Worm (Caenorhabditis elegans) whole organism, young adult: ENCODE data around the gene sra-9.
A peak's percentile ranks its signal among the peaks of the same experiment; 100 is the strongest.

Source experiments
- B0019.2 ChIP-seq: fragments of 200-800 bp; sonication (Bioruptor generic); conservative IDR thresholded peaks from 2 replicates; pipeline ENCODE4 v1.3.6; 2022; ENCODE audit warnings: missing genetic modification reagents, missing genetic modification characterization, missing compliant biosample characterization
- B0261.1 ChIP-seq: sonication (generic microtip); optimal IDR thresholded peaks from 2 replicates; lab custom pipeline; 2016; ENCODE audit warnings: mild to moderate bottlenecking, missing genetic modification characterization, moderate library complexity, missing compliant biosample characterization
- C06A6.2 ChIP-seq: fragments of 200-800 bp; sonication (Bioruptor generic); conservative IDR thresholded peaks from 2 replicates; pipeline ENCODE4 v1.3.6; 2022; ENCODE audit warnings: missing genetic modification characterization, missing compliant biosample characterization
- C17E4.6 ChIP-seq: fragments of 200-800 bp; sonication (Bioruptor generic); IDR thresholded peaks from 2 replicates; pipeline ENCODE4 v1.3.6; 2022; ENCODE audit warnings: missing genetic modification reagents, missing genetic modification characterization, missing compliant biosample characterization
- D2030.7 ChIP-seq: fragments of 200-800 bp; sonication (Bioruptor generic); IDR thresholded peaks from 2 replicates; pipeline ENCODE4 v1.3.6; 2022; ENCODE audit warnings: missing genetic modification reagents, missing genetic modification characterization, missing compliant biosample characterization
- F23B12.7 ChIP-seq: sonication (generic microtip); optimal IDR thresholded peaks from 2 replicates; lab custom pipeline; 2017; ENCODE audit warnings: missing genetic modification characterization, mild to moderate bottlenecking, missing compliant biosample characterization, antibody characterized with exemption, moderate library complexity; ENCODE audit not compliant: insufficient read depth
- F37B4.10 ChIP-seq: fragments of 200-800 bp; sonication (Bioruptor generic); IDR thresholded peaks from 2 replicates; pipeline ENCODE4 v1.3.6; 2022; ENCODE audit warnings: missing genetic modification characterization, missing compliant biosample characterization
- F52B5.7 ChIP-seq: sonication (generic microtip); optimal IDR thresholded peaks from 2 replicates; lab custom pipeline; 2016; ENCODE audit warnings: mild to moderate bottlenecking, missing genetic modification characterization, missing compliant biosample characterization
- F55B11.4 ChIP-seq: sonication (generic microtip); optimal IDR thresholded peaks from 2 replicates; lab custom pipeline; 2016; ENCODE audit warnings: missing compliant biosample characterization, missing genetic modification characterization, borderline replicate concordance; ENCODE audit not compliant: insufficient read depth
- F57A8.1 ChIP-seq: fragments of 200-800 bp; sonication (Bioruptor generic); optimal IDR thresholded peaks from 2 replicates; lab custom pipeline; 2018; ENCODE audit warnings: mild to moderate bottlenecking, missing genetic modification characterization, moderate library complexity, missing compliant biosample characterization
- F57C9.4 ChIP-seq: sonication (generic microtip); optimal IDR thresholded peaks from 2 replicates; lab custom pipeline; 2017; ENCODE audit warnings: mild to moderate bottlenecking, missing genetic modification characterization, missing compliant biosample characterization
- K11D2.4 ChIP-seq: fragments of 200-800 bp; sonication (Bioruptor generic); IDR thresholded peaks from 2 replicates; pipeline ENCODE4 v1.3.6; 2022; ENCODE audit warnings: missing genetic modification reagents, missing genetic modification characterization, missing compliant biosample characterization
- K12H6.12 ChIP-seq: fragments of 200-800 bp; sonication (Bioruptor generic); optimal IDR thresholded peaks from 2 replicates; lab custom pipeline; 2018; ENCODE audit warnings: mild to moderate bottlenecking, missing genetic modification characterization, missing compliant biosample characterization
- Y53F4B.3 ChIP-seq: fragments of 200-800 bp; sonication (Bioruptor generic); IDR thresholded peaks from 2 replicates; pipeline ENCODE4 v1.3.6; 2022; ENCODE audit warnings: missing genetic modification reagents, missing genetic modification characterization, missing compliant biosample characterization
- bed-1 ChIP-seq: fragments of 200-800 bp; sonication (Bioruptor generic); IDR thresholded peaks from 2 replicates; pipeline ENCODE4 v1.3.6; 2022; ENCODE audit warnings: missing genetic modification reagents, missing genetic modification characterization, missing compliant biosample characterization
- bed-2 ChIP-seq: fragments of 200-800 bp; sonication (Bioruptor generic); IDR thresholded peaks from 2 replicates; pipeline ENCODE4 v1.3.6; 2022; ENCODE audit warnings: missing genetic modification reagents, missing genetic modification characterization, missing compliant biosample characterization
- cebp-2 ChIP-seq: fragments of 200-800 bp; sonication (Bioruptor generic); IDR thresholded peaks from 2 replicates; pipeline ENCODE4 v1.3.6; 2022; ENCODE audit warnings: missing genetic modification characterization, missing compliant biosample characterization
- ceh-27 ChIP-seq: fragments of 200-800 bp; sonication (Bioruptor generic); optimal IDR thresholded peaks from 2 replicates; lab custom pipeline; 2018; ENCODE audit warnings: mild to moderate bottlenecking, missing genetic modification characterization, moderate library complexity, missing compliant biosample characterization
- ceh-40 ChIP-seq: fragments of 200-800 bp; sonication (Bioruptor generic); IDR thresholded peaks from 2 replicates; pipeline ENCODE4 v1.3.6; 2022; ENCODE audit warnings: missing genetic modification characterization, missing compliant biosample characterization
- ceh-91 ChIP-seq: fragments of 200-800 bp; sonication (Bioruptor generic); IDR thresholded peaks from 2 replicates; pipeline ENCODE4 v1.3.6; 2022; ENCODE audit warnings: missing genetic modification reagents, missing genetic modification characterization, missing compliant biosample characterization
- dox-1 ChIP-seq: fragments of 200-800 bp; sonication (Bioruptor generic); IDR thresholded peaks from 2 replicates; pipeline ENCODE4 v1.3.6; 2022; ENCODE audit warnings: missing genetic modification reagents, missing genetic modification characterization, missing compliant biosample characterization
- efl-1 ChIP-seq: fragments of 150-350 bp; optimal IDR thresholded peaks from 2 replicates; lab custom pipeline; 2014; ENCODE audit warnings: missing biosample characterization, missing genetic modification reagents, missing genetic modification characterization
- egl-18 ChIP-seq: fragments of 200-800 bp; sonication (Bioruptor generic); IDR thresholded peaks from 2 replicates; pipeline ENCODE4 v1.3.6; 2022; ENCODE audit warnings: missing genetic modification reagents, missing genetic modification characterization, missing compliant biosample characterization
- egrh-3 ChIP-seq: fragments of 200-800 bp; sonication (Bioruptor generic); IDR thresholded peaks from 2 replicates; pipeline ENCODE4 v1.3.6; 2022; ENCODE audit warnings: missing genetic modification reagents, missing genetic modification characterization, missing compliant biosample characterization
- ets-4 ChIP-seq: fragments of 200-800 bp; sonication (Bioruptor generic); optimal IDR thresholded peaks from 2 replicates; lab custom pipeline; 2018; ENCODE audit warnings: mild to moderate bottlenecking, missing genetic modification characterization, missing compliant biosample characterization
- hlh-12 ChIP-seq: sonication (generic microtip); optimal IDR thresholded peaks from 2 replicates; lab custom pipeline; 2016; ENCODE audit warnings: missing genetic modification characterization, missing compliant biosample characterization
- hlh-26 ChIP-seq: fragments of 200-800 bp; sonication (Bioruptor generic); conservative IDR thresholded peaks from 2 replicates; pipeline ENCODE4 v1.3.6; 2022; ENCODE audit warnings: missing genetic modification reagents, missing genetic modification characterization, missing compliant biosample characterization
- hmg-20 ChIP-seq: fragments of 200-800 bp; sonication (Bioruptor generic); IDR thresholded peaks from 2 replicates; pipeline ENCODE4 v1.3.6; 2022; ENCODE audit warnings: missing genetic modification reagents, missing genetic modification characterization, missing compliant biosample characterization
- let-526 ChIP-seq: fragments of 200-800 bp; sonication (Bioruptor generic); IDR thresholded peaks from 2 replicates; pipeline ENCODE4 v1.3.6; 2022; ENCODE audit warnings: missing genetic modification reagents, missing genetic modification characterization, missing compliant biosample characterization
- lsy-27 ChIP-seq: sonication (generic microtip); optimal IDR thresholded peaks from 2 replicates; lab custom pipeline; 2017; ENCODE audit warnings: missing genetic modification characterization, mild to moderate bottlenecking, missing compliant biosample characterization, antibody characterized with exemption, missing genotype, borderline replicate concordance; ENCODE audit not compliant: insufficient read depth
- madf-10 ChIP-seq: sonication (generic microtip); optimal IDR thresholded peaks from 2 replicates; lab custom pipeline; 2016; ENCODE audit warnings: mild to moderate bottlenecking, missing genetic modification characterization, missing compliant biosample characterization
- madf-3 ChIP-seq: fragments of 200-800 bp; sonication (Bioruptor generic); IDR thresholded peaks from 2 replicates; pipeline ENCODE4 v1.3.6; 2022; ENCODE audit warnings: missing genetic modification reagents, missing genetic modification characterization, missing compliant biosample characterization
- madf-6 ChIP-seq: fragments of 200-800 bp; sonication (Bioruptor generic); IDR thresholded peaks from 2 replicates; pipeline ENCODE4 v1.3.6; 2022; ENCODE audit warnings: missing genetic modification reagents, missing genetic modification characterization, missing compliant biosample characterization
- mel-28 ChIP-seq: sonication (generic microtip); optimal IDR thresholded peaks from 2 replicates; lab custom pipeline; 2016; ENCODE audit warnings: borderline replicate concordance, mild to moderate bottlenecking, missing genetic modification characterization, missing compliant biosample characterization
- mes-4 ChIP-seq: sonication (generic microtip); optimal IDR thresholded peaks from 2 replicates; lab custom pipeline; 2016; ENCODE audit warnings: missing genotype, missing genetic modification characterization, missing compliant biosample characterization
- nfya-2 ChIP-seq: fragments of 200-800 bp; sonication (Bioruptor generic); IDR thresholded peaks from 2 replicates; pipeline ENCODE4 v1.3.6; 2022; ENCODE audit warnings: missing genetic modification reagents, missing genetic modification characterization, missing compliant biosample characterization
- nfyb-1 ChIP-seq: fragments of 200-800 bp; sonication (Bioruptor generic); IDR thresholded peaks from 2 replicates; pipeline ENCODE4 v1.3.6; 2022; ENCODE audit warnings: missing genetic modification reagents, missing genetic modification characterization, missing compliant biosample characterization
- pbrm-1 ChIP-seq: fragments of 200-800 bp; sonication (Bioruptor generic); IDR thresholded peaks from 2 replicates; pipeline ENCODE4 v1.3.6; 2022; ENCODE audit warnings: missing genetic modification reagents, missing genetic modification characterization, missing compliant biosample characterization
- repo-1 ChIP-seq: sonication (generic microtip); optimal IDR thresholded peaks from 2 replicates; lab custom pipeline; 2017; ENCODE audit warnings: mild to moderate bottlenecking, missing genetic modification characterization, missing compliant biosample characterization
- sdz-38 ChIP-seq: sonication (generic microtip); optimal IDR thresholded peaks from 2 replicates; lab custom pipeline; 2016; ENCODE audit warnings: missing genotype, missing genetic modification characterization, missing compliant biosample characterization
- sea-2 ChIP-seq: fragments of 200-800 bp; sonication (Bioruptor generic); IDR thresholded peaks from 2 replicates; pipeline ENCODE4 v1.3.6; 2022; ENCODE audit warnings: missing genetic modification characterization, missing compliant biosample characterization
- snpc-1.1 ChIP-seq: sonication (generic microtip); optimal IDR thresholded peaks from 2 replicates; lab custom pipeline; 2017; ENCODE audit warnings: missing genetic modification characterization, mild to moderate bottlenecking, missing compliant biosample characterization, antibody characterized with exemption, moderate library complexity, missing genotype, missing genetic modification reagents; ENCODE audit not compliant: insufficient read depth
- snpc-1.3 ChIP-seq: sonication (generic microtip); optimal IDR thresholded peaks from 2 replicates; lab custom pipeline; 2017; ENCODE audit warnings: missing genetic modification characterization, mild to moderate bottlenecking, missing compliant biosample characterization, antibody characterized with exemption, moderate library complexity, missing genotype, missing genetic modification reagents; ENCODE audit not compliant: insufficient read depth
- somi-1 ChIP-seq: fragments of 200-800 bp; sonication (Bioruptor generic); optimal IDR thresholded peaks from 2 replicates; lab custom pipeline; 2018; ENCODE audit warnings: mild to moderate bottlenecking, missing genetic modification characterization, missing compliant biosample characterization
- tlf-1 ChIP-seq: fragments of 200-800 bp; sonication (Bioruptor generic); optimal IDR thresholded peaks from 2 replicates; lab custom pipeline; 2018; ENCODE audit warnings: mild to moderate bottlenecking, missing genetic modification characterization, missing compliant biosample characterization
- ztf-22 ChIP-seq: fragments of 200-800 bp; sonication (Bioruptor generic); optimal IDR thresholded peaks from 2 replicates; lab custom pipeline; 2018; ENCODE audit warnings: mild to moderate bottlenecking, missing genetic modification characterization, moderate library complexity, missing compliant biosample characterization
- ztf-26 ChIP-seq: sonication (generic microtip); optimal IDR thresholded peaks from 2 replicates; lab custom pipeline; 2017; ENCODE audit warnings: missing genetic modification characterization, missing compliant biosample characterization
- ztf-6 ChIP-seq: fragments of 200-800 bp; sonication (Bioruptor generic); IDR thresholded peaks from 2 replicates; pipeline ENCODE4 v1.3.6; 2022; ENCODE audit warnings: missing genetic modification reagents, missing genetic modification characterization, missing compliant biosample characterization

The sra-9 gene

DNA sequence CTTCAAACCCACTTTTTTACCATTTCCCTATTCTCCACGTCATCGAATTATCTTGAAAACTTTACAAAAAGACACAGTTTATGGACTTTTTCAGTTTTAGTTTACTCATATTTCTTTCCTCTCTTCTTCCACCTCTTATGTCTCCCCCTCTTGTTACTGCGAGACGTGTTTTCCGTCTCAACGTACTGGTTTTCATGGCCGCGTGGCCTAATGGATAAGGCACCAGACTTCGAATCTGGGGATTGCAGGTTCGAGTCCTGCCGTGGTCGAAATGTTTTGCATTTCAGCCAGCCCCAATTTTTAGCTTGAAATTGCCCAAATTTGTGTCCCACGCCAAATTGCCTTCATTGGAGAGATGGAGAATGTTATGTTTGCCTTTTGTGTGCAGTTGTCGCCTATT, 33.9 kb downstream of the sra-9 start (continued):
- TF ChIP-seq lsy-27 (no peak), bed-2 (GFP tag; lab: Robert Waterston, UW) (no peak), tlf-1 (GFP tag; lab: Kevin White, UChicago) (peak; percentile 6), hmg-20 (GFP tag; lab: Robert Waterston, UW) (no peak), C06A6.2 (GFP tag; lab: Robert Waterston, UW) (0 out of 2 replicates have a peak, but pooled peaks have one; percentile 17), repo-1 (tag; lab: Kevin White, UChicago) (peak; percentile 5), C17E4.6 (peak; percentile 49; the same call in 1 of the 2 replicates), B0261.1 (tag; lab: Kevin White, UChicago) (peak; percentile 93), B0019.2 (GFP tag; lab: Robert Waterston, UW) (no peak), snpc-1.1 (tag; lab: Kevin White, UChicago) (no peak), D2030.7 (GFP tag; lab: Robert Waterston, UW) (peak; percentile 67), F37B4.10 (GFP tag; lab: Robert Waterston, UW) (0 out of 2 replicates have a peak, but pooled peaks have one; percentile 35), hlh-12 (tag; lab: Kevin White, UChicago) (no peak), Y53F4B.3 (GFP tag; lab: Robert Waterston, UW) (no peak), ceh-27 (GFP tag; lab: Kevin White, UChicago) (peak; percentile 79), egrh-3 (peak; percentile 29; the same call in 1 of the 2 replicates), ceh-91 (GFP tag; lab: Robert Waterston, UW) (no peak), efl-1 (GFP tag; lab: Kevin White, UChicago) (no peak), ceh-40 (no peak), snpc-1.3 (peak; percentile 55), F57C9.4 (tag; lab: Kevin White, UChicago) (no peak), mel-28 (peak; percentile 21), sea-2 (GFP tag; lab: Robert Waterston, UW) (no peak), F57A8.1 (peak; percentile 90), madf-10 (tag; lab: Kevin White, UChicago) (peak; percentile 53), ztf-22 (no peak), nfyb-1 (GFP tag; lab: Robert Waterston, UW) (peak; percentile 87), dox-1 (peak; percentile 83), F23B12.7 (tag; lab: Kevin White, UChicago) (peak; percentile 84), K12H6.12 (tag; lab: Kevin White, UChicago) (peak; percentile 52), bed-1 (0 out of 2 replicates have a peak, but pooled peaks have one; percentile 57), F52B5.7 (tag; lab: Kevin White, UChicago) (peak; percentile 83), madf-3 (GFP tag; lab: Robert Waterston, UW) (0 out of 2 replicates have a peak, but pooled peaks have one; percentile 68), mes-4 (tag; lab: Kevin White, UChicago) (peak; percentile 58), ztf-26 (no peak), cebp-2 (GFP tag; lab: Robert Waterston, UW) (peak; percentile 69; the same call in 1 of the 2 replicates), somi-1 (peak; percentile 65), madf-6 (GFP tag; lab: Robert Waterston, UW) (peak; percentile 65), sdz-38 (tag; lab: Kevin White, UChicago) (no peak), K11D2.4 (0 out of 2 replicates have a peak, but pooled peaks have one; percentile 55), egl-18 (GFP tag; lab: Robert Waterston, UW) (no peak), ets-4 (GFP tag; lab: Kevin White, UChicago) (no peak), hlh-26 (GFP tag; lab: Robert Waterston, UW) (no peak), pbrm-1 (GFP tag; lab: Robert Waterston, UW) (peak; percentile 77), let-526 (GFP tag; lab: Robert Waterston, UW) (no peak; the same call in 1 of the 2 replicates), ztf-6 (GFP tag; lab: Robert Waterston, UW) (peak; percentile 16; the same call in 1 of the 2 replicates), F55B11.4 (no peak), nfya-2 (no peak)
